Worm (Caenorhabditis elegans) whole organism, L1 larva: Measurements from ENCODE around the gene gex-2.

Source experiments
- dpl-1 ChIP-seq, 3 experiments: fragments of 150-350 bp in 2 of 3; sonication (generic microtip) in 1 of 3; optimal IDR thresholded peaks; 2 replicates each; lab custom pipeline; 2014 to 2017; ENCODE audit warnings: missing biosample characterization in 3 of 3, missing genetic modification characterization in 3 of 3, missing genetic modification reagents in 3 of 3
- nhr-85 ChIP-seq: sonication (generic microtip); peaks from one replicate; lab custom pipeline; 2016; ENCODE audit warnings: missing genetic modification characterization, inconsistent platforms, missing compliant biosample characterization
- snpc-4 ChIP-seq: fragments of 150-350 bp; optimal IDR thresholded peaks from 2 replicates; lab custom pipeline; 2014; ENCODE audit warnings: missing biosample characterization, missing genetic modification characterization

Gene gex-2

ce11 chrIV:630598-630997 lies 58.0 kb downstream of the gex-2 start:
- TF ChIP-seq dpl-1 (GFP tag; optimal IDR thresholded peaks at IDR 0.05; lab: Kevin White, UChicago) = no peak

DNA sequence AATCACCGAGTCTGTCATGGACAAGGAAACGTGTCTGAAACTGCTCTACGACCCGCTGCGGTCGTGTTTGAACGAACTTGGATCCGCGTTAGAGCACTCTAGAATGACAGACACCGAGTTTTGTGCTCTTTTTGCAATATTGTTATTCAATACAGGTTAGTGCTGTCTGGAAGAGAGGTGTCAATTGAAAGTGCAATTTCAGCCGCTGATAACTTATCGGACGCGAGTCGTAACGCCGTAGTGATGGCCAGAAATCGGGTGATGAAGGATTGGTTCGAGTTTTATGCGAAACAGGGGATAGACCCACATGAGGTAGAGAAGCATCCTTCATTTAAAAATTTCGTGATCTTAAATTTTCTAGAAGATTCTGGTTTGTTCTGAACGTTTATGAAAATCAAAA lies 59.3 kb downstream of the gex-2 start:
- no peak for TF ChIP-seq snpc-4 (tag; lab: Kevin White, UChicago)
- peak; percentile 29 for TF ChIP-seq nhr-85
